Fruit fly (Drosophila melanogaster) whole organism, prepupa: Measurements from ENCODE around the gene betaCOP.

Experiments
- Blimp-1 ChIP-seq: fragments of 200-800 bp; sonication (Bioruptor generic); optimal IDR thresholded peaks from 3 replicates; lab custom pipeline; 2017; ENCODE audit warnings: missing biosample characterization, missing genetic modification characterization, mild to moderate bottlenecking, moderate library complexity, missing genetic modification reagents
- CG10631 ChIP-seq: fragments of 200-800 bp; sonication (Bioruptor generic); optimal IDR thresholded peaks from 2 replicates; lab custom pipeline; 2016; ENCODE audit warnings: missing biosample characterization, missing genetic modification characterization
- CG10669 ChIP-seq: fragments of 200-800 bp; sonication (Bioruptor generic); optimal IDR thresholded peaks from 3 replicates; lab custom pipeline; 2018; ENCODE audit warnings: missing biosample characterization, mild to moderate bottlenecking, missing genetic modification characterization, moderate library complexity
- CG11762 ChIP-seq: fragments of 200-800 bp; sonication (Bioruptor generic); optimal IDR thresholded peaks from 3 replicates; lab custom pipeline; 2016; ENCODE audit warnings: missing biosample characterization, missing genetic modification characterization; ENCODE audit not compliant: insufficient read depth
- CG11902 ChIP-seq: fragments of 200-800 bp; sonication (Bioruptor generic); optimal IDR thresholded peaks from 3 replicates; lab custom pipeline; 2016; ENCODE audit warnings: missing biosample characterization, missing genetic modification characterization
- CG15336 ChIP-seq: fragments of 200-800 bp; sonication (Bioruptor generic); IDR thresholded peaks from 2 replicates; pipeline ENCODE4 v1.3.6; 2022; ENCODE audit warnings: missing biosample characterization, missing genetic modification characterization
- CG1621 ChIP-seq: fragments of 200-800 bp; sonication (Bioruptor generic); optimal IDR thresholded peaks from 3 replicates; lab custom pipeline; 2018; ENCODE audit warnings: missing biosample characterization, mild to moderate bottlenecking, missing genetic modification characterization
- CG16779 ChIP-seq: fragments of 200-800 bp; sonication (Bioruptor generic); optimal IDR thresholded peaks from 3 replicates; lab custom pipeline; 2017; ENCODE audit warnings: missing biosample characterization, mild to moderate bottlenecking, missing genetic modification characterization
- CG3032 ChIP-seq: fragments of 200-800 bp; optimal IDR thresholded peaks from 2 replicates; lab custom pipeline; 2019; ENCODE audit warnings: missing biosample characterization, mild to moderate bottlenecking, missing genetic modification characterization, moderate library complexity
- CG32006 ChIP-seq: fragments of 200-800 bp; sonication (Bioruptor generic); optimal IDR thresholded peaks from 3 replicates; lab custom pipeline; 2017; ENCODE audit warnings: missing biosample characterization, mild to moderate bottlenecking, missing genetic modification characterization
- CG3919 ChIP-seq: fragments of 200-800 bp; sonication (Bioruptor generic); optimal IDR thresholded peaks from 3 replicates; lab custom pipeline; 2016; ENCODE audit warnings: missing biosample characterization, missing genetic modification characterization
- CG4318 ChIP-seq: fragments of 200-800 bp; sonication (Bioruptor generic); optimal IDR thresholded peaks from 3 replicates; lab custom pipeline; 2017; ENCODE audit warnings: missing biosample characterization, mild to moderate bottlenecking, missing genetic modification characterization
- CG6163 ChIP-seq: fragments of 200-800 bp; sonication (Bioruptor generic); IDR thresholded peaks from 3 replicates; pipeline ENCODE4 v1.3.6; 2022; ENCODE audit warnings: missing biosample characterization, missing genetic modification characterization
- CG6276 ChIP-seq: fragments of 200-800 bp; sonication (Bioruptor generic); optimal IDR thresholded peaks from 2 replicates; lab custom pipeline; 2017; ENCODE audit warnings: missing biosample characterization, mild to moderate bottlenecking, missing genetic modification characterization
- CG6792 ChIP-seq: fragments of 200-800 bp; sonication (Bioruptor generic); optimal IDR thresholded peaks from 3 replicates; lab custom pipeline; 2016; ENCODE audit warnings: missing biosample characterization, missing genetic modification characterization
- CG6808 ChIP-seq: fragments of 200-800 bp; sonication (Bioruptor generic); optimal IDR thresholded peaks from 3 replicates; lab custom pipeline; 2017; ENCODE audit warnings: missing biosample characterization, missing genetic modification characterization, mild to moderate bottlenecking, moderate library complexity, missing genetic modification reagents
- CG6854 ChIP-seq: fragments of 200-800 bp; sonication (Bioruptor generic); optimal IDR thresholded peaks from 2 replicates; lab custom pipeline; 2017; ENCODE audit warnings: missing biosample characterization, mild to moderate bottlenecking, missing genetic modification characterization
- CG7368 ChIP-seq: fragments of 200-800 bp; sonication (Bioruptor generic); optimal IDR thresholded peaks from 3 replicates; lab custom pipeline; 2016; ENCODE audit warnings: missing biosample characterization, missing genetic modification characterization
- CG8119 ChIP-seq: fragments of 200-800 bp; sonication (Bioruptor generic); IDR thresholded peaks from 3 replicates; pipeline ENCODE4 v1.3.6; 2022; ENCODE audit warnings: missing biosample characterization, missing genetic modification characterization
- CG8319 ChIP-seq: fragments of 200-800 bp; sonication (Bioruptor generic); optimal IDR thresholded peaks from 3 replicates; lab custom pipeline; 2016; ENCODE audit warnings: missing biosample characterization, missing genetic modification characterization
- CG9139 ChIP-seq: fragments of 200-800 bp; sonication (Bioruptor generic); optimal IDR thresholded peaks from 3 replicates; lab custom pipeline; 2017; ENCODE audit warnings: missing biosample characterization, mild to moderate bottlenecking, missing genetic modification characterization
- Eip78C ChIP-seq: fragments of 200-800 bp; sonication (Bioruptor generic); peaks from one replicate; lab custom pipeline; 2016; ENCODE audit warnings: missing biosample characterization, missing genetic modification characterization
- Eip93F ChIP-seq: fragments of 200-800 bp; sonication (Bioruptor generic); optimal IDR thresholded peaks from 2 replicates; lab custom pipeline; 2016; ENCODE audit warnings: missing biosample characterization, mild to moderate bottlenecking, missing genetic modification characterization
- Ets96B ChIP-seq: fragments of 200-800 bp; optimal IDR thresholded peaks from 2 replicates; lab custom pipeline; 2019; ENCODE audit warnings: missing biosample characterization, mild to moderate bottlenecking, missing genetic modification characterization, moderate library complexity
- Gug ChIP-seq: fragments of 200-800 bp; sonication (Bioruptor generic); IDR thresholded peaks from 2 replicates; pipeline ENCODE4 v1.3.6; 2022; ENCODE audit warnings: missing biosample characterization, missing genetic modification characterization
- Hr39 ChIP-seq: fragments of 200-800 bp; sonication (Bioruptor generic); optimal IDR thresholded peaks from 2 replicates; lab custom pipeline; 2016; ENCODE audit warnings: missing biosample characterization, missing genetic modification characterization
- OdsH ChIP-seq: fragments of 200-800 bp; sonication (Bioruptor generic); optimal IDR thresholded peaks from 3 replicates; lab custom pipeline; 2016; ENCODE audit warnings: missing biosample characterization, missing genetic modification characterization
- Smox ChIP-seq: fragments of 200-800 bp; sonication (Bioruptor generic); optimal IDR thresholded peaks from 3 replicates; lab custom pipeline; 2016; ENCODE audit warnings: missing biosample characterization, missing genetic modification characterization
- Sox102F ChIP-seq: fragments of 200-800 bp; sonication (Bioruptor generic); optimal IDR thresholded peaks from 2 replicates; lab custom pipeline; 2016; ENCODE audit warnings: missing biosample characterization, mild to moderate bottlenecking, missing genetic modification characterization
- achi ChIP-seq: fragments of 200-800 bp; sonication (Bioruptor generic); optimal IDR thresholded peaks from 3 replicates; lab custom pipeline; 2016; ENCODE audit warnings: missing biosample characterization, missing genetic modification characterization
- cyc ChIP-seq: fragments of 200-800 bp; sonication (Bioruptor generic); optimal IDR thresholded peaks from 3 replicates; lab custom pipeline; 2016; ENCODE audit warnings: missing biosample characterization, missing genetic modification characterization
- dac ChIP-seq: fragments of 200-800 bp; sonication (Bioruptor generic); optimal IDR thresholded peaks from 2 replicates; lab custom pipeline; 2017; ENCODE audit warnings: missing biosample characterization, mild to moderate bottlenecking, missing genetic modification characterization
- eg ChIP-seq: fragments of 200-800 bp; sonication (Bioruptor generic); IDR thresholded peaks from 3 replicates; pipeline ENCODE4 v1.3.6; 2022; ENCODE audit warnings: missing biosample characterization, missing genetic modification characterization
- fd59A ChIP-seq: fragments of 200-800 bp; sonication (Bioruptor generic); optimal IDR thresholded peaks from 2 replicates; lab custom pipeline; 2017; ENCODE audit warnings: missing biosample characterization, mild to moderate bottlenecking, missing genetic modification characterization, missing genetic modification reagents
- fd85E ChIP-seq: fragments of 200-800 bp; sonication (Bioruptor generic); optimal IDR thresholded peaks from 3 replicates; lab custom pipeline; 2016; ENCODE audit warnings: missing biosample characterization, missing genetic modification characterization
- fkh ChIP-seq: fragments of 200-800 bp; sonication (Bioruptor generic); optimal IDR thresholded peaks from 3 replicates; lab custom pipeline; 2017; ENCODE audit warnings: missing biosample characterization, mild to moderate bottlenecking, missing genetic modification characterization, moderate library complexity
- lz ChIP-seq: fragments of 200-800 bp; sonication (Bioruptor generic); optimal IDR thresholded peaks from 3 replicates; lab custom pipeline; 2016; ENCODE audit warnings: missing biosample characterization, missing genetic modification characterization
- net ChIP-seq: fragments of 200-800 bp; sonication (Bioruptor generic); optimal IDR thresholded peaks from 3 replicates; lab custom pipeline; 2016; ENCODE audit warnings: missing biosample characterization, missing genetic modification characterization
- pdm3 ChIP-seq: fragments of 200-800 bp; sonication (Bioruptor generic); optimal IDR thresholded peaks from 3 replicates; lab custom pipeline; 2016; ENCODE audit warnings: missing biosample characterization, missing genetic modification characterization
- spab ChIP-seq: fragments of 200-800 bp; sonication (Bioruptor generic); optimal IDR thresholded peaks from 2 replicates; lab custom pipeline; 2017; ENCODE audit warnings: missing biosample characterization, mild to moderate bottlenecking, missing genetic modification characterization, missing genetic modification reagents
- ss ChIP-seq, 2 experiments: fragments of 200-800 bp; sonication (Bioruptor generic); optimal IDR thresholded peaks; 2 replicates in 1 of 2; 3 replicates in 1 of 2; lab custom pipeline; 2017 to 2018; ENCODE audit warnings: mild to moderate bottlenecking in 2 of 2, missing biosample characterization in 2 of 2, missing genetic modification characterization in 2 of 2, moderate library complexity in 1 of 2
- svp ChIP-seq: fragments of 200-800 bp; sonication (Bioruptor generic); peaks from one replicate; lab custom pipeline; 2016; ENCODE audit warnings: missing biosample characterization, missing genetic modification characterization
- topi ChIP-seq: fragments of 200-800 bp; sonication (Bioruptor generic); optimal IDR thresholded peaks from 3 replicates; lab custom pipeline; 2016; ENCODE audit warnings: missing biosample characterization, missing genetic modification characterization
- vri ChIP-seq: fragments of 200-800 bp; sonication (Bioruptor generic); optimal IDR thresholded peaks from 3 replicates; lab custom pipeline; 2016; ENCODE audit warnings: missing biosample characterization, mild to moderate bottlenecking, missing genetic modification characterization

Gene betaCOP

dm6 chrX:18407394-18407721 lies 22.3 kb upstream of the betaCOP start (continued):
- TF ChIP-seq OdsH (GFP tag; lab: Kevin White, UChicago) = peak; percentile 20
- TF ChIP-seq CG9139 = no peak
- no peak for TF ChIP-seq CG10669 (GFP tag; lab: Kevin White, UChicago)
- TF ChIP-seq CG15336 (GFP tag; lab: Robert Waterston, UW) = peak; percentile 63; the same call in 1 of the 2 replicates
- no peak for TF ChIP-seq CG6854 (GFP tag; lab: Kevin White, UChicago)
- TF ChIP-seq dac (GFP tag; lab: Kevin White, UChicago) = no peak
- no peak for TF ChIP-seq spab (GFP tag; lab: Kevin White, UChicago)
- no peak for TF ChIP-seq CG8319
- TF ChIP-seq CG3032 = no peak
- no peak for TF ChIP-seq CG3919 (GFP tag; lab: Kevin White, UChicago)
- TF ChIP-seq svp (GFP tag; lab: Kevin White, UChicago) = peak; percentile 15
- no peak for TF ChIP-seq lz
- no peak for TF ChIP-seq CG1621 (tag; lab: Kevin White, UChicago)
- TF ChIP-seq CG8119 (GFP tag; lab: Robert Waterston, UW) = 0 out of 3 replicates have a peak, but pooled peaks have one; percentile 34
- TF ChIP-seq CG11762 (GFP tag; lab: Kevin White, UChicago) = no peak
- TF ChIP-seq CG7368 (GFP tag; lab: Kevin White, UChicago) = no peak
- no peak for TF ChIP-seq CG6792 (GFP tag; lab: Kevin White, UChicago)
- TF ChIP-seq Gug (GFP tag; lab: Robert Waterston, UW) = peak; percentile 20; the same call in 1 of the 2 replicates
- no peak for TF ChIP-seq pdm3 (GFP tag; lab: Kevin White, UChicago)
- peak; percentile 10 for TF ChIP-seq Ets96B (tag; lab: Kevin White, UChicago)
- TF ChIP-seq CG11902 = no peak
- no peak for TF ChIP-seq achi (GFP tag; lab: Kevin White, UChicago)
- peak; percentile 53; the same call in 1 of the 3 replicates for TF ChIP-seq eg (GFP tag; lab: Robert Waterston, UW)
- TF ChIP-seq CG6163 (GFP tag; lab: Robert Waterston, UW) = no peak
- no peak for TF ChIP-seq CG6276
- no peak for TF ChIP-seq topi (GFP tag; lab: Kevin White, UChicago)
- no peak for TF ChIP-seq Smox (GFP tag; lab: Kevin White, UChicago)
- TF ChIP-seq ss (GFP tag; optimal IDR thresholded peaks at IDR 0.05; lab: Kevin White, UChicago) = no peak
- no peak for TF ChIP-seq Eip93F (GFP tag; lab: Kevin White, UChicago)
- no peak for TF ChIP-seq Sox102F (GFP tag; lab: Kevin White, UChicago)
- peak; percentile 59 for TF ChIP-seq Eip78C
- no peak for TF ChIP-seq CG4318
- TF ChIP-seq net (GFP tag; lab: Kevin White, UChicago) = no peak
- peak; percentile 49 for TF ChIP-seq CG32006 (GFP tag; lab: Kevin White, UChicago)
- TF ChIP-seq CG6808 = no peak
- no peak for TF ChIP-seq fkh
- no peak for TF ChIP-seq CG16779 (tag; lab: Kevin White, UChicago)
- no peak for TF ChIP-seq vri (GFP tag; lab: Kevin White, UChicago)
- no peak for TF ChIP-seq Hr39
- no peak for TF ChIP-seq Blimp-1 (GFP tag; lab: Kevin White, UChicago)
- TF ChIP-seq fd85E (GFP tag; lab: Kevin White, UChicago) = no peak
- TF ChIP-seq, all 60 proteins: peak for 11

dm6 chrX:18406593-18407393 lies 21.8 kb upstream of the betaCOP start:
- peak; percentile 28 for TF ChIP-seq CG32006 (GFP tag; lab: Kevin White, UChicago)
- no peak for TF ChIP-seq cyc (GFP tag; lab: Kevin White, UChicago)
- TF ChIP-seq CG10631 (GFP tag; lab: Kevin White, UChicago) = no peak
- TF ChIP-seq Eip78C = peak; percentile 28
- TF ChIP-seq fd59A (GFP tag; lab: Kevin White, UChicago) = no peak
- TF ChIP-seq svp (GFP tag; lab: Kevin White, UChicago) = peak; percentile 61
